Worm (Caenorhabditis elegans): Measurements from ENCODE around the gene ttr-54.

DNA sequence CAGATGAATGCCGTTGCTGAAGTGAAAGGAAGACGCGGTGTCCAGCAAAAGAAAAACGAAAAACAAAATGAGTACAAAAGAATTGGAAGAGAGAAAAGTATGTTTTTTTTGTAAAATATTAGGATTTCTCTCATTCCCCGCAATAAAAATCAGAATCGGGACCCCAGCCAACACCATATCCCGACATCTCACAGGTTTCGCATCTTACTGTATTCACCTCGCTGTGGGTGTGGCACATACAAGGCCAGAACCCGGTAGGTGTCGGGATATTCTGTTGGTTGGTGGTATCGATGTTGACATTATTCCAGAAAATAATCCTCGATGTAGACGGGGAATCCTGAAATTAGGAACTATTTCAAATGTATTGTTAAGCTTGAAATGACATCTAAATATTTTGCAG lies 38.8 kb upstream of the ttr-54 start:
- TF ChIP-seq unc-62 (GFP tag; optimal IDR thresholded peaks at IDR 0.05) (no peak), snpc-4 (tag; optimal IDR thresholded peaks at IDR 0.05) (no peak), nhr-76 (tag; optimal IDR thresholded peaks at IDR 0.05) (no peak), nhr-237 (tag; optimal IDR thresholded peaks at IDR 0.05) (no peak), lin-13 (tag; optimal IDR thresholded peaks at IDR 0.05) (no peak), elt-3 (tag; optimal IDR thresholded peaks at IDR 0.05) (no peak), nhr-2 (tag; optimal IDR thresholded peaks at IDR 0.05) (no peak), unc-39 (tag; optimal IDR thresholded peaks at IDR 0.05) (no peak), ham-2 (GFP tag; optimal IDR thresholded peaks at IDR 0.05) (no peak), pha-4 (tag; optimal IDR thresholded peaks at IDR 0.05) (no peak), nhr-12 (tag; optimal IDR thresholded peaks at IDR 0.05) (no peak)
